Fruit fly (Drosophila melanogaster): ENCODE data around the gene CAH2.

- TF ChIP-seq CG17385 (GFP tag; optimal IDR thresholded peaks at IDR 0.05) (peak; percentile 52), CG11093 (GFP tag; IDR thresholded peaks at IDR 0.05) (0 out of 3 replicates have a peak, but pooled peaks have one; percentile 22), CG12219 (GFP tag; optimal IDR thresholded peaks at IDR 0.05) (peak; percentile 32), wor (GFP tag; IDR thresholded peaks at IDR 0.05) (no peak), Blimp-1 (GFP tag; optimal IDR thresholded peaks at IDR 0.05) (no peak), H15 (GFP tag; IDR thresholded peaks at IDR 0.05) (no peak), cad (GFP tag; optimal IDR thresholded peaks at IDR 0.05) (no peak), CG10654 (GFP tag; optimal IDR thresholded peaks at IDR 0.05) (no peak), cas (GFP tag; IDR thresholded peaks at IDR 0.05) (no peak), Ptx1 (GFP tag; IDR thresholded peaks at IDR 0.05) (peak; percentile 62), Bdp1 (GFP tag; optimal IDR thresholded peaks at IDR 0.05) (no peak)
Measured at dm6 chr3L:12139232-12139698, 38.1 kb upstream of the CAH2 start.
